Fruit fly (Drosophila melanogaster) whole organism, wandering third instar larva: Measurements from ENCODE around the gene CG15547.

Experiments used
- Abd-B ChIP-seq: fragments of >200 bp; optimal IDR thresholded peaks from 2 replicates; lab custom pipeline; 2017; ENCODE audit warnings: missing biosample characterization, missing genetic modification characterization
- CrebA ChIP-seq: fragments of 200-800 bp; sonication (Bioruptor generic); optimal IDR thresholded peaks from 2 replicates; lab custom pipeline; 2016; ENCODE audit warnings: missing biosample characterization, mild to moderate bottlenecking, missing genetic modification characterization, borderline replicate concordance
- Dfd ChIP-seq: fragments of >200 bp; optimal IDR thresholded peaks from 2 replicates; lab custom pipeline; 2017; ENCODE audit warnings: missing biosample characterization, missing genetic modification characterization
- Dif ChIP-seq: fragments of 200-275, 200-300 bp; sonication (Bioruptor generic); optimal IDR thresholded peaks from 2 replicates; lab custom pipeline; 2018; ENCODE audit warnings: missing biosample characterization, missing genetic modification characterization; ENCODE audit not compliant: partially characterized antibody
- GATAd ChIP-seq: sonication (Bioruptor generic); optimal IDR thresholded peaks from 2 replicates; lab custom pipeline; 2016; ENCODE audit warnings: missing biosample characterization, missing genetic modification characterization
- Hnf4 ChIP-seq: fragments of 200-800 bp; sonication (Bioruptor generic); optimal IDR thresholded peaks from 2 replicates; lab custom pipeline; 2016; ENCODE audit warnings: missing biosample characterization, mild to moderate bottlenecking, missing genetic modification characterization
- Hr78 ChIP-seq: fragments of >200 bp; optimal IDR thresholded peaks from 2 replicates; lab custom pipeline; 2017; ENCODE audit warnings: missing biosample characterization, missing genetic modification characterization
- Hr83 ChIP-seq: fragments of 200-300 bp; sonication (Bioruptor generic); optimal IDR thresholded peaks from 2 replicates; lab custom pipeline; 2016; ENCODE audit warnings: missing biosample characterization, mild to moderate bottlenecking, missing genetic modification characterization, moderate library complexity; ENCODE audit not compliant: poor library complexity, severe bottlenecking
- Jra ChIP-seq: sonication (Bioruptor generic); optimal IDR thresholded peaks from 2 replicates; lab custom pipeline; 2016; ENCODE audit warnings: missing biosample characterization, missing genetic modification characterization
- Mio ChIP-seq: sonication (Bioruptor generic); optimal IDR thresholded peaks from 2 replicates; lab custom pipeline; 2016; ENCODE audit warnings: missing biosample characterization, missing genetic modification characterization
- Myc ChIP-seq: fragments of >200 bp; optimal IDR thresholded peaks from 2 replicates; lab custom pipeline; 2017
- N ChIP-seq: fragments of >200 bp; optimal IDR thresholded peaks from 2 replicates; lab custom pipeline; 2018; ENCODE audit warnings: missing biosample characterization, missing external identifiers, missing genetic modification characterization
- Rel ChIP-seq, 2 experiments: fragments of 200-800 bp; sonication (Bioruptor generic) in 1 of 2; optimal IDR thresholded peaks; 2 replicates in 1 of 2; 3 replicates in 1 of 2; lab custom pipeline; 2016 to 2019; ENCODE audit warnings: mild to moderate bottlenecking in 2 of 2, missing biosample characterization in 2 of 2, missing genetic modification characterization in 2 of 2, moderate library complexity in 1 of 2
- Sp1 ChIP-seq: fragments of 200-800 bp; sonication (Bioruptor generic); optimal IDR thresholded peaks from 3 replicates; lab custom pipeline; 2019; ENCODE audit warnings: missing biosample characterization, mild to moderate bottlenecking, missing genetic modification characterization, moderate library complexity
- Vsx2 ChIP-seq: fragments of 200-300, 225-300 bp; sonication (Bioruptor generic); optimal IDR thresholded peaks from 2 replicates; lab custom pipeline; 2018; ENCODE audit warnings: missing biosample characterization, missing genetic modification characterization; ENCODE audit not compliant: partially characterized antibody
- dmrt93B ChIP-seq: fragments of 200-800 bp; sonication (Bioruptor generic); optimal IDR thresholded peaks from 2 replicates; lab custom pipeline; 2018; ENCODE audit warnings: missing biosample characterization, mild to moderate bottlenecking, missing genetic modification characterization
- dsf ChIP-seq: sonication (Bioruptor generic); optimal IDR thresholded peaks from 2 replicates; lab custom pipeline; 2016; ENCODE audit warnings: missing biosample characterization, missing genetic modification characterization, borderline replicate concordance
- foxo ChIP-seq, 2 experiments: fragments of 200-800 bp; sonication (Bioruptor generic); optimal IDR thresholded peaks; 2 replicates in 1 of 2; 3 replicates in 1 of 2; lab custom pipeline; 2016 to 2017; ENCODE audit warnings: missing biosample characterization in 2 of 2, missing genetic modification characterization in 2 of 2
- fru ChIP-seq: fragments of 200-800 bp; sonication (Bioruptor generic); optimal IDR thresholded peaks from 3 replicates; lab custom pipeline; 2016; ENCODE audit warnings: missing biosample characterization, mild to moderate bottlenecking, missing genetic modification characterization
- h ChIP-seq: fragments of 200-800 bp; sonication (Bioruptor generic); optimal IDR thresholded peaks from 3 replicates; lab custom pipeline; 2016; ENCODE audit warnings: missing biosample characterization, mild to moderate bottlenecking, missing genetic modification characterization
- lola ChIP-seq: fragments of >200 bp; optimal IDR thresholded peaks from 2 replicates; lab custom pipeline; 2017; ENCODE audit warnings: missing biosample characterization, missing genetic modification characterization
- psq ChIP-seq: fragments of 200-800 bp; sonication (Bioruptor generic); optimal IDR thresholded peaks from 3 replicates; lab custom pipeline; 2017; ENCODE audit warnings: missing biosample characterization, mild to moderate bottlenecking, missing genetic modification characterization, moderate library complexity
- rgr ChIP-seq: fragments of 200-800 bp; sonication (Bioruptor generic); optimal IDR thresholded peaks from 3 replicates; lab custom pipeline; 2016; ENCODE audit warnings: missing biosample characterization, mild to moderate bottlenecking, missing genetic modification characterization
- sv ChIP-seq: fragments of 200-800 bp; sonication (Bioruptor generic); optimal IDR thresholded peaks from 3 replicates; lab custom pipeline; 2016; ENCODE audit warnings: missing biosample characterization, missing genetic modification characterization
- tai ChIP-seq: sonication (Bioruptor generic); optimal IDR thresholded peaks from 2 replicates; lab custom pipeline; 2016; ENCODE audit warnings: missing biosample characterization, missing genetic modification characterization
- usp ChIP-seq: fragments of >200 bp; optimal IDR thresholded peaks from 2 replicates; lab custom pipeline; 2017; ENCODE audit warnings: missing biosample characterization, missing genetic modification characterization

CG15547 gene

DNA sequence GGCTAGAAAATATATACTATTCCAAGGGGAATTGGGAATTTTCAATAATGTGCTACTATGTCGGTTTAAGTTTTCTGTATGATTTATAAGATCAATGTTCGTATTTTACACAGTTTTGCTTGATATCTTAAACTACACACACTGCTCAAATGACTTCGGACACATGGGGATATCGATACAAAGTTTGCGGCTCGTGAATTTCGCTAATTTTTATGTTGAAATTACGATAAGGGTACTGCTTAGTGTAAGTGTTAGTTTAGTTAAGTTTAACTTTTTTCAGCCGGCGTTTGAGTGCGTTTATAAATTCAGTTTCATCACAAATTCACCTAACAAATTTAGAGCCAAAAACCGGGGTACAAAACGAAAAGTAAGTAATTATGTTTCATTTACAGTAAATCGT is at the start of gene CG15547:
Gene CG15547 (minus strand): TSS at position 101 of the 400 bp plus-strand sequence.
- TF ChIP-seq Jra (GFP tag; lab: Kevin White, UChicago) (no peak), h (GFP tag; lab: Kevin White, UChicago) (no peak), Rel (GFP tag; optimal IDR thresholded peaks at IDR 0.05; lab: Kevin White, UChicago) (no peak), Rel (tag; optimal IDR thresholded peaks at IDR 0.05; lab: Kevin White, UChicago) (no peak), Myc (no peak), usp (no peak), sv (GFP tag; lab: Kevin White, UChicago) (no peak), Mio (GFP tag; lab: Kevin White, UChicago) (no peak)

DNA sequence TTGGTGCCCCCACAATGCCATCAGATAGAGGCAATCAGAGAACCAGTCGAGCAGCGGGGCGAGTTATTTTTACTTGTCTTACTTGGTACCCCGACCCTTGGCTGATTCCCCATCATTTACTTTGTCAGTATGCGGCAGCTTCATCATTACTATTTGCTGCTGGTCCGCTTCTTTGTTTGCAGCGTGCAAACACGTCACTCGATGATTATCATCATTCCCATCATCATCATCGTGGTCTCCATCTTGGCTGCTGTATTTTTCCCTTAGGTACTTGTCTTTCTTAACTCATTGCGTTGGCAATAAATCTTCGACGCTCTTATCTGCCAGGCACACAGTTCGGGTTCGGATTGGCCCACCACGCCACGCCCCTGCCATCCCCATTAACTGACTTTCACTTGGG is 48.8 kb upstream of the CG15547 start:
- TF ChIP-seq usp (no peak), N (GFP tag; lab: Kevin White, UChicago) (no peak), GATAd (GFP tag; lab: Kevin White, UChicago) (no peak), Hr83 (peak; percentile 19), CrebA (no peak), dsf (GFP tag; lab: Kevin White, UChicago) (no peak), dmrt93B (GFP tag; lab: Kevin White, UChicago) (no peak), Sp1 (no peak)

DNA sequence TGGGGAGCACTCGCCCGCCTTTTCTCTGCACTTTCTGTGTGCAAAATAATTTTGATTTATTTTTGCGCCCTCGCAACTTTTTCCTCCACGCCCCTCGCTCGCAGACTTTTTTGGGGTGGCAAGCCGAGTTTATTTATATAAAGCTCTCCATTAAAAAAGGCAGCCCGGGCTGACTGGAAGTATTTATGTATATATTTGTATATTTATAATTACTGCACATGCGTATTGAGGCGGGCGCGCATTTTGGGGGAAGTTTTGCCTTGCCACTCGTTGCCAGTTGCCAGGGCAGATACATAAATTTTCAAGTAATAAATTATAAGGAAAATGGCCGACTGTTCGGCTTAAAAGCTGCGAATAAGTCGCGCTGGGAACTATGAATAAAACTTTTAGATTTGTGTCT is 45.3 kb upstream of the CG15547 start:
- TF ChIP-seq Hnf4 (GFP tag; lab: Kevin White, UChicago) = no peak
- no peak for TF ChIP-seq Dif (GFP tag; lab: Kevin White, UChicago)
- no peak for TF ChIP-seq dsf (GFP tag; lab: Kevin White, UChicago)
- no peak for TF ChIP-seq dmrt93B (GFP tag; lab: Kevin White, UChicago)
- TF ChIP-seq tai (GFP tag; lab: Kevin White, UChicago) = no peak
- no peak for TF ChIP-seq N (GFP tag; lab: Kevin White, UChicago)
- TF ChIP-seq Myc = no peak
- TF ChIP-seq Vsx2 (GFP tag; lab: Kevin White, UChicago) = no peak
- no peak for TF ChIP-seq sv (GFP tag; lab: Kevin White, UChicago)

DNA sequence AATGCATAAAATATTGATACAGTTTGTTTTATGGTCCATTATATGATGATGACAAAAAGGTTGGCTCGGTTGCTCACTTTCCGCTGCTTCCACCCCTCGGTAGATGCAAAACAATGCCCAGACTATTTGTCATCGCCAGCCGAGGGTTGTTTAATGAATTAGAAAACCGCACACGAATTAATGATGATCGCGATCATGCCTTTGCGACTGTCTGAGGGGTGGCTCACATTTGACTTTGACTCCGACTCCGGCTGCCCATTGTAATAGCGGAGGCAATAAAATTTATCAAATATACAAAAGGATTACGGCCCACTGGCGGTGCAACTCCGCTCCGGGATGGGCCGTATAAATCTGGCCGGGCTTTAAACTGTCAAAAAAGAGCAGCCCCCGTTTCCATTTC is 42.7 kb upstream of the CG15547 start:
- no peak for TF ChIP-seq Rel (GFP tag; optimal IDR thresholded peaks at IDR 0.05; lab: Kevin White, UChicago)
- TF ChIP-seq Rel (tag; optimal IDR thresholded peaks at IDR 0.05; lab: Kevin White, UChicago) = peak; percentile 14
- TF ChIP-seq lola (GFP tag; lab: Kevin White, UChicago) = no peak
- no peak for TF ChIP-seq usp

DNA sequence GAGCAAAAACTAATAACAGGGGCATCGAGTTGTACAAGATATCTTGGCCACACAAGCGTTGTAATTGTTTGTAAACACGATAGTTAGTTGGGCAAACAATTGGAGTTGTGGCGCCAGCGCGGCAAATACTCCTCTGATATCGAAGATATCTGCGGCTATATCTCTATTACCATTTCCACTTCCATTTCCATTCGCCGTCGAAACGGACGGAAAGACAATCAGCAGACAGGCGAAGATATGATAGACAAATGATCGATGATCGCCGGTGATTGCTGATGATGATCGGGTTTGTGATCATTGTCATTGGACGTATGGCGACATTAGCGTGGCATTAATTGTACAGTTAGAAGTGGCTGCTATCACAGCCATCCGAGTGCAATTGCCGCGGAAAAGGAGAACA is 42.1 kb upstream of the CG15547 start:
- TF ChIP-seq Vsx2 (GFP tag; lab: Kevin White, UChicago) (no peak), rgr (GFP tag; lab: Kevin White, UChicago) (no peak), Abd-B (GFP tag; lab: Kevin White, UChicago) (no peak), Rel (GFP tag; optimal IDR thresholded peaks at IDR 0.05; lab: Kevin White, UChicago) (no peak), Rel (tag; optimal IDR thresholded peaks at IDR 0.05; lab: Kevin White, UChicago) (no peak), CrebA (no peak)

DNA sequence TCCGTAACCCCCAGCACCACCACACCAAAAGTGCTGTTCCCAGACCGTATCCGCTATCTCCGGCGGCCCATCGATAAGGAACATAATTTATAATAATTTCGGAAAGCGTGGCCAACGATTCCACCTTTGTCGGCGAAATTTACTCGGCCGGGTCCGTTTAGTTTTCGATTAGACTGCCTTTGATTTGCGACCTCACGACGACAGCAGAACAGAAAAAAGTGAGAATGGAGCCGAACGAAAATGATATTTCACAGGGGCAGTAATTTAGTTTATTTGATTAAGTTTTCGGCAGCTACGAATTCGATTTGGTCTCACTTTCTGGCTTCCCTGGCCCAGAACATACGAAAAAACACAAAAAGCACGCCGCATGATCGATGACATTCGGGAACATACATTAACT is 40.3 kb upstream of the CG15547 start:
- no peak for TF ChIP-seq Dfd

DNA sequence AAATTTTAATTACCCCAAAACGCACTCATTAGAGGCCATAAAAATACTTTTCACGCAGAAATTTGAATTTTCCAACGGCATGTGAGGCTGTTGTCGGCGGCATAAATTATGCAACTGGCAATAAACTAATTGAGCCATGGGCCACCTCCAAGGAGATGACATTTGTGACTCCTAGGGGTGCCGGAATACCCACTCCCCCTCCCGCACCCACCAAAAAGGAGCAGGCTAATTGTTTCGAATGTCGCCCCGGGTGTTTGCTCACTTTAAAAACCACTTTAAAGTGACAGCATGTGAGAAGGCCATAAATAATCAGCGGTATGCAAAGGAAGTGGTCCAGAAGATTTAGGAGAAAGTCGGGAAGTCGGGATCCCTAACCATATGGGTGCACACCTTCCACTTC is 39.1 kb upstream of the CG15547 start:
- TF ChIP-seq tai (GFP tag; lab: Kevin White, UChicago) (no peak), Hnf4 (GFP tag; lab: Kevin White, UChicago) (no peak), sv (GFP tag; lab: Kevin White, UChicago) (no peak), Hr78 (no peak), fru (GFP tag; lab: Kevin White, UChicago) (no peak), lola (GFP tag; lab: Kevin White, UChicago) (no peak), psq (GFP tag; lab: Kevin White, UChicago) (no peak), dmrt93B (GFP tag; lab: Kevin White, UChicago) (no peak), rgr (GFP tag; lab: Kevin White, UChicago) (no peak), usp (no peak), Myc (no peak), Mio (GFP tag; lab: Kevin White, UChicago) (no peak), foxo (GFP tag; optimal IDR thresholded peaks at IDR 0.05; lab: Kevin White, UChicago) (no peak), Sp1 (no peak)
- TF ChIP-seq, all 38 proteins: peak for 0
